Fruit fly (Drosophila melanogaster): ENCODE data around the gene osp.

- TF ChIP-seq Dll (optimal IDR thresholded peaks at IDR 0.05) (no peak), pan (optimal IDR thresholded peaks at IDR 0.05) (no peak), psq (optimal IDR thresholded peaks at IDR 0.05) (no peak)
These were observed 134.6 kb downstream of the osp start for dm6 chr2L:14554592-14554887.

Measured in whole organism.